Fruit fly (Drosophila melanogaster): ENCODE measurements around the gene CG3225.
A peak's percentile ranks its signal among the peaks of the same experiment; 100 is the strongest.

CG3225 gene

DNA sequence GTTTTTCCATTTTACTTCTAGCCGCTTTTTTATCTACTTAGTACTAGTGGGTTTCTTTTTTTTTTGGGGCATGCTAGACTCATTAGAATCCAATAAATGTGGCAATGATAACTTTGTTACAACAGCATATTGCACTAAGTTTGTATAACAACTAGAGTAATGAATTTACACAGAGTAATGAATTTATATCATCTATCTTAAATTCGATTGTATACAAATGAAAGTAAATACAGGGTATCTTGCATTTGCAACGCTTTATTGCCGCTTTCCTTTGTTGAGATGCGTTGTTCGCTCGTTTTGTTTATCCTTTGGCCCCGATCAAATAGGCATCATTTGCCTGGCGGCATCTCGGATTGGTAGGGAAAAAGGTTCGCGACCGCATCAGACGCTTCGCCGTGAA, 36.8 kb upstream of the CG3225 start (continued):
- no peak for TF ChIP-seq exex (tag; optimal IDR thresholded peaks at IDR 0.05)
- no peak for TF ChIP-seq tup (GFP tag; optimal IDR thresholded peaks at IDR 0.05)
- TF ChIP-seq MBD-R2 (GFP tag; IDR thresholded peaks at IDR 0.05): no peak
- TF ChIP-seq tio (GFP tag; optimal IDR thresholded peaks at IDR 0.05): peak; percentile 2
- 0 out of 2 replicates have a peak, but pooled peaks have one; percentile 23 for TF ChIP-seq Ada2b (GFP tag; IDR thresholded peaks at IDR 0.05)
- TF ChIP-seq Sox102F (GFP tag; optimal IDR thresholded peaks at IDR 0.05): peak; percentile 43
- peak in 1 of 2 experiments; percentile 23 for TF ChIP-seq Hr51 (GFP tag; optimal IDR thresholded peaks at IDR 0.05)
- peak; percentile 18 for TF ChIP-seq CG2120 (GFP tag; optimal IDR thresholded peaks at IDR 0.05)
- no peak for TF ChIP-seq sqz (GFP tag; optimal IDR thresholded peaks at IDR 0.05)
- no peak for TF ChIP-seq NFAT (GFP tag; IDR thresholded peaks at IDR 0.05)
- no peak for TF ChIP-seq CHES-1-like (GFP tag; optimal IDR thresholded peaks at IDR 0.05)
- peak; percentile 40 for TF ChIP-seq lab (GFP tag; optimal IDR thresholded peaks at IDR 0.05)
- TF ChIP-seq stc (GFP tag; IDR thresholded peaks at IDR 0.05): no peak
- TF ChIP-seq CG18011 (GFP tag; optimal IDR thresholded peaks at IDR 0.05): no peak
- TF ChIP-seq vfl (GFP tag; optimal IDR thresholded peaks at IDR 0.05): no peak
- no peak for TF ChIP-seq H15 (GFP tag; IDR thresholded peaks at IDR 0.05)
- no peak for TF ChIP-seq Lhr (GFP tag; optimal IDR thresholded peaks at IDR 0.05)
- no peak for TF ChIP-seq CG1529 (GFP tag; optimal IDR thresholded peaks at IDR 0.05)
- TF ChIP-seq eyg (GFP tag; optimal IDR thresholded peaks at IDR 0.05): no peak
- TF ChIP-seq az2 (GFP tag; optimal IDR thresholded peaks at IDR 0.05): peak; percentile 2
- no peak for TF ChIP-seq CG7928 (GFP tag; optimal IDR thresholded peaks at IDR 0.05)
- no peak for TF ChIP-seq zfh2 (GFP tag; optimal IDR thresholded peaks at IDR 0.05)
- TF ChIP-seq CG32767 (GFP tag; IDR thresholded peaks at IDR 0.05): no peak
- TF ChIP-seq D19B (GFP tag; optimal IDR thresholded peaks at IDR 0.05): peak; percentile 77
- TF ChIP-seq Med (GFP tag): peak; percentile 45
- no peak for TF ChIP-seq CG12391 (tag; optimal IDR thresholded peaks at IDR 0.05)
- TF ChIP-seq chm (GFP tag; IDR thresholded peaks at IDR 0.05): no peak
- TF ChIP-seq CG1024 (GFP tag; IDR thresholded peaks at IDR 0.05): no peak
- no peak for TF ChIP-seq sna (GFP tag; IDR thresholded peaks at IDR 0.05; ENCODE audit: partially characterized antibody)
- no peak for TF ChIP-seq CG11696 (GFP tag; IDR thresholded peaks at IDR 0.05)
- peak; percentile 2 for TF ChIP-seq CG7556 (GFP tag; optimal IDR thresholded peaks at IDR 0.05)
- no peak for TF ChIP-seq nom (GFP tag; optimal IDR thresholded peaks at IDR 0.05)
- no peak for TF ChIP-seq CG9817 (tag; optimal IDR thresholded peaks at IDR 0.05)
- TF ChIP-seq pita (GFP tag; optimal IDR thresholded peaks at IDR 0.05): no peak
- TF ChIP-seq Hmr (GFP tag; optimal IDR thresholded peaks at IDR 0.05): peak; percentile 12
- TF ChIP-seq bsh (GFP tag; optimal IDR thresholded peaks at IDR 0.05): peak in 1 of 2 experiments; percentile 5
- TF ChIP-seq lbe (GFP tag; optimal IDR thresholded peaks at IDR 0.05): no peak
- no peak for TF ChIP-seq CG9437 (GFP tag; optimal IDR thresholded peaks at IDR 0.05)
- no peak for TF ChIP-seq CG12219 (GFP tag; optimal IDR thresholded peaks at IDR 0.05)
- peak; percentile 30 for TF ChIP-seq CG11504 (tag; optimal IDR thresholded peaks at IDR 0.05)
- TF ChIP-seq CG17359 (tag; optimal IDR thresholded peaks at IDR 0.05): peak; percentile 10
- no peak for TF ChIP-seq tll (GFP tag; optimal IDR thresholded peaks at IDR 0.05)
- TF ChIP-seq Drgx (GFP tag; IDR thresholded peaks at IDR 0.05): no peak
- TF ChIP-seq da (GFP tag; optimal IDR thresholded peaks at IDR 0.05): no peak
- TF ChIP-seq CG43689 (GFP tag; IDR thresholded peaks at IDR 0.05): no peak

Data from whole organism, embryonic.